Worm (Caenorhabditis elegans): ENCODE measurements around the gene nhr-214.

nhr-214 gene

DNA sequence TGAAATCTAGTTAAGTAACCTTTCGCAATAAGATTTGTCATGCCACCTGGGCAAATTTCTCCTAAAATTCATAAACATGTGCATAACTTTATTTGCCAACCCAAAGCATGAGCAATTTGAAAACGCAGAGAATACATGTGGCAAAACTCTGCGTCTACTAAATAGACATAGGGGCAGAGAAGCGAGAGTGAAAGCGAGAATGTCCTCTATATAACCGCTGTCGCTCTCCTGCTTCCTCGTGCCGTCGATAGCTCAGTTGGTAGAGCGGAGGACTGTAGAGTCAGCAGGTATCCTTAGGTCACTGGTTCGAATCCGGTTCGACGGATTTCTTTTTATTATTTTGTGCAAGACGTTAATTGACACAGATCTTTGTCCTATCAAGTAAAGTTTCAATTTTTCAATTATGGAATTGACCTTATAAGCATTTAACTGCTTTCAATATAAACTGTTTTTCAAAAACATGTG, 36.8 kb downstream of the nhr-214 start (continued):
- TF ChIP-seq nhr-76 (tag; optimal IDR thresholded peaks at IDR 0.05) (no peak), lsy-2 (tag; optimal IDR thresholded peaks at IDR 0.05) (peak; percentile 1), M03D4.4 (tag; optimal IDR thresholded peaks at IDR 0.05) (peak; percentile 95), mep-1 (tag; optimal IDR thresholded peaks at IDR 0.05) (peak; percentile 83), unc-120 (tag; optimal IDR thresholded peaks at IDR 0.05; ENCODE audit: poor library complexity, severe bottlenecking) (peak; percentile 93), ceh-83 (GFP tag; optimal IDR thresholded peaks at IDR 0.05) (peak; percentile 96)

DNA sequence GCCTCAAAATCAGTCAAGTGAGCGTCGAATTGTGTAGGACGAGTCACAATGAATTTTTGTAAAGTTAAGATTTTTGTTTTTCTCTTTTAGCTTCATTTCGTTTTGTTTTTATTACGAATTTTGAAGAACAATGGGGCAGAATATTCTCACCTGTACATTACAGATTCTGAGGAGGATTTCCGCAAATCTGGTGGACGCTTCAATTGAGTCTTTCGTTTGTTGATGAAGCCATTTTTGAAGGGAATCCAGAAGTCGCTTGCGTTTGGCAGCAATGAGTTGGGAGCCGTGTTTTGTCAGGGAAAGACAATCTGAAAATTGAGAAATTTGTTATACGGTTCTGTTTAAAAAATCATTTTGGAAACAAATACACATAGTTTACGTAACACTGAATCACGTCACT, 37.4 kb downstream of the nhr-214 start:
- no peak for TF ChIP-seq bed-3 (GFP tag; optimal IDR thresholded peaks at IDR 0.05)
- no peak for TF ChIP-seq flh-1 (GFP tag; optimal IDR thresholded peaks at IDR 0.05)
- TF ChIP-seq elt-1 (tag; optimal IDR thresholded peaks at IDR 0.05; ENCODE audit: borderline replicate concordance, insufficient read depth): no peak
- TF ChIP-seq snpc-4 (tag; optimal IDR thresholded peaks at IDR 0.05): no peak
- TF ChIP-seq unc-120 (tag; optimal IDR thresholded peaks at IDR 0.05; ENCODE audit: poor library complexity, severe bottlenecking): no peak
- no peak for TF ChIP-seq lin-32 (GFP tag; optimal IDR thresholded peaks at IDR 0.05)
- TF ChIP-seq lsy-2 (tag; optimal IDR thresholded peaks at IDR 0.05): no peak

DNA sequence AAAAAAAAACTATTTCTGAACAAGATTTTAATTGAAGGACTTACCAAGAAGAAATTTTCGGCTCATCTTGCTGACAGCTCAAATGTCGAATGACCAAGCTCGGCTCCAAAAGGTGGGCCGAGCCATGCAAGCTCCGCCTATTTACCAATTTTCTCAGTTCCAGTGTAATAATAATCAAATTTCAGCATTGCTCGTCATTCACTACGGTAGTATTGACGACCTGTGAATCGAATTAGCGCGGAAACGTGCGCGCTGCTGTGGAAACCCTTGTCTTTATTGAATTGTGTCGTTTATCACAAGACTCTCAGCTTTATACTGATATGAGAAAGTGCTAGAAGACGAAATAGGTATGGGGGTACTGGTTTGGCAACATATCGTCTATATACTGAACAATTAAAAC, 38.3 kb downstream of the nhr-214 start, which contains the start of gene nlp-76:
nlp-76 (minus strand) TSS at position 367 of the 400 bp plus-strand sequence.
- TF ChIP-seq cnd-1 (tag; optimal IDR thresholded peaks at IDR 0.05): no peak
- TF ChIP-seq ces-1 (GFP tag; optimal IDR thresholded peaks at IDR 0.05): peak; percentile 53
- TF ChIP-seq hlh-1 (tag; optimal IDR thresholded peaks at IDR 0.05): no peak
- TF ChIP-seq mab-5 (tag; optimal IDR thresholded peaks at IDR 0.05): no peak
- TF ChIP-seq ceh-83 (GFP tag; optimal IDR thresholded peaks at IDR 0.05): no peak

DNA sequence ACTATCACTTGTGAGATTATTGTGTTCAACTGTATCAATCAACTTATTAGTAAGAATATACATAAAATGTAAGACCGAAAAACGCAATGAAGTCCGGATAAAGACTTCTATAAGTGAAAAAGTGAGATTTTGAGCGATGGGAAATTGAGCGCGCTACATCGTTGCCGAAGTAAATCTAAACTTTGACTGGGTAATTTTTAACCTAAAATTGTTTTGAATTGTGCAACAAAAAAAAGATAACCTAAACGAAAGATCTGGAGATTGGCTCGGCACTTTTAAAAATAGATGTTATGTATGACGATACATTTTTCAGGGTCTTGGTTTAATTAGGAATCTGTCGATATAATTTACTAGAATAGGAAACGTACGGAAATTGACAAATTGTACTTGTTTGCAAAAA, 38.7 kb downstream of the nhr-214 start:
- TF ChIP-seq zip-8 (tag; optimal IDR thresholded peaks at IDR 0.05): no peak
- TF ChIP-seq nhr-237 (tag; optimal IDR thresholded peaks at IDR 0.05): no peak
- no peak for TF ChIP-seq nhr-2 (tag; optimal IDR thresholded peaks at IDR 0.05)
- no peak for TF ChIP-seq nhr-28 (tag; optimal IDR thresholded peaks at IDR 0.05)
- TF ChIP-seq M03D4.4 (tag; optimal IDR thresholded peaks at IDR 0.05): no peak
- no peak for TF ChIP-seq snpc-4 (tag; optimal IDR thresholded peaks at IDR 0.05)
- no peak for TF ChIP-seq ces-1 (GFP tag; optimal IDR thresholded peaks at IDR 0.05)
- TF ChIP-seq nhr-12 (tag; optimal IDR thresholded peaks at IDR 0.05): no peak
- TF ChIP-seq mab-5 (tag; optimal IDR thresholded peaks at IDR 0.05): no peak
- no peak for TF ChIP-seq elt-1 (tag; optimal IDR thresholded peaks at IDR 0.05; ENCODE audit: borderline replicate concordance, insufficient read depth)
- no peak for TF ChIP-seq blmp-1 (tag; optimal IDR thresholded peaks at IDR 0.05)
- no peak for TF ChIP-seq hlh-1 (tag; optimal IDR thresholded peaks at IDR 0.05)
- TF ChIP-seq unc-120 (tag; optimal IDR thresholded peaks at IDR 0.05; ENCODE audit: poor library complexity, severe bottlenecking): no peak
- TF ChIP-seq pha-4 (tag; optimal IDR thresholded peaks at IDR 0.05): no peak
- no peak for TF ChIP-seq ceh-39 (tag; optimal IDR thresholded peaks at IDR 0.05)
- no peak for TF ChIP-seq mep-1 (tag; optimal IDR thresholded peaks at IDR 0.05)

DNA sequence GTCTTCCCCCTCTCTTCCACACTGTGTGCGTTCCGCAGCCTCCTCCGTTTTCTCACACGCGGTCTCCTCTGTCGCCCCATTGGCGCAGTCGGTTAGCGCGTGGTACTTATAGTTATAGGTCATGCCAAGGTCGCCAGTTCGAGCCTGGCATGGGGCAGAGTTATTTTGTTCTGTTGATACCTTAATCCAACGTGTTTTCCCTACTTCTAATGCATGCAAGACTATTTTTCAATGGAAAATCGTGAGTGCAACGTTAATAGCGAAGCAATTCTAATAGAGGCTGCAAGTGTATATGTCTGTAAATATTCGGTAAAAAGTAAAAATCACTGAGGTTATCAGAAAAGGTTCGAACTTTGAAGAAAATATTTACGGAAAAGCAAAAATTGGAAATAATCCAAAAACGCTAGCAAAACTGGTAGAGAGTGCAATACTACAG, 40.8 kb downstream of the nhr-214 start:
- TF ChIP-seq zip-8 (tag; optimal IDR thresholded peaks at IDR 0.05): no peak
- no peak for TF ChIP-seq nhr-237 (tag; optimal IDR thresholded peaks at IDR 0.05)
- peak; percentile 81 for TF ChIP-seq ceh-43 (GFP tag; optimal IDR thresholded peaks at IDR 0.05)
- no peak for TF ChIP-seq ceh-39 (tag; optimal IDR thresholded peaks at IDR 0.05)
- no peak for TF ChIP-seq ztf-11 (tag; optimal IDR thresholded peaks at IDR 0.05)
- TF ChIP-seq nhr-28 (tag; optimal IDR thresholded peaks at IDR 0.05): peak; percentile 18
- peak; percentile 2 for TF ChIP-seq ces-1 (GFP tag; optimal IDR thresholded peaks at IDR 0.05)
- TF ChIP-seq ham-2 (GFP tag; optimal IDR thresholded peaks at IDR 0.05): peak; percentile 83
- TF ChIP-seq mls-2 (tag; optimal IDR thresholded peaks at IDR 0.05): peak; percentile 92
- no peak for TF ChIP-seq elt-3 (tag; optimal IDR thresholded peaks at IDR 0.05)
- peak; percentile 83 for TF ChIP-seq unc-120 (tag; optimal IDR thresholded peaks at IDR 0.05; ENCODE audit: poor library complexity, severe bottlenecking)
- peak; percentile 53 for TF ChIP-seq pha-4 (tag; optimal IDR thresholded peaks at IDR 0.05)
- no peak for TF ChIP-seq nhr-12 (tag; optimal IDR thresholded peaks at IDR 0.05)
- peak; percentile 62 for TF ChIP-seq lin-32 (GFP tag; optimal IDR thresholded peaks at IDR 0.05)
- no peak for TF ChIP-seq mab-5 (tag; optimal IDR thresholded peaks at IDR 0.05)
- TF ChIP-seq blmp-1 (tag; optimal IDR thresholded peaks at IDR 0.05): no peak
- TF ChIP-seq unc-62 (GFP tag; optimal IDR thresholded peaks at IDR 0.05): no peak
- no peak for TF ChIP-seq nhr-2 (tag; optimal IDR thresholded peaks at IDR 0.05)
- no peak for TF ChIP-seq hlh-1 (tag; optimal IDR thresholded peaks at IDR 0.05)
- TF ChIP-seq tbx-8 (GFP tag; optimal IDR thresholded peaks at IDR 0.05): peak; percentile 77
- no peak for TF ChIP-seq snpc-4 (tag; optimal IDR thresholded peaks at IDR 0.05)
- TF ChIP-seq unc-39 (tag; optimal IDR thresholded peaks at IDR 0.05): no peak
- no peak for TF ChIP-seq lsy-2 (tag; optimal IDR thresholded peaks at IDR 0.05)
- peak; percentile 82 for TF ChIP-seq sem-2 (GFP tag; optimal IDR thresholded peaks at IDR 0.05)
- peak; percentile 92 for TF ChIP-seq sptf-1 (tag; optimal IDR thresholded peaks at IDR 0.05)
- TF ChIP-seq bed-3 (GFP tag; optimal IDR thresholded peaks at IDR 0.05): peak; percentile 76
- TF ChIP-seq drap-1 (GFP tag; optimal IDR thresholded peaks at IDR 0.05): peak; percentile 91
- TF ChIP-seq ceh-83 (GFP tag; optimal IDR thresholded peaks at IDR 0.05): peak; percentile 90
- no peak for TF ChIP-seq nhr-76 (tag; optimal IDR thresholded peaks at IDR 0.05)
- TF ChIP-seq mep-1 (tag; optimal IDR thresholded peaks at IDR 0.05): peak; percentile 34
- TF ChIP-seq M03D4.4 (tag; optimal IDR thresholded peaks at IDR 0.05): peak; percentile 88
- TF ChIP-seq lin-13 (tag; optimal IDR thresholded peaks at IDR 0.05): peak; percentile 18
- peak; percentile 74 for TF ChIP-seq flh-1 (GFP tag; optimal IDR thresholded peaks at IDR 0.05)
- peak; percentile 89 for TF ChIP-seq cnd-1 (tag; optimal IDR thresholded peaks at IDR 0.05)
- no peak for TF ChIP-seq elt-1 (tag; optimal IDR thresholded peaks at IDR 0.05; ENCODE audit: borderline replicate concordance, insufficient read depth)

Measured in whole organism, mixed stage, embryonic.